Fruit fly (Drosophila melanogaster): Measurements from ENCODE around the gene CG31680.

Gene CG31680

DNA sequence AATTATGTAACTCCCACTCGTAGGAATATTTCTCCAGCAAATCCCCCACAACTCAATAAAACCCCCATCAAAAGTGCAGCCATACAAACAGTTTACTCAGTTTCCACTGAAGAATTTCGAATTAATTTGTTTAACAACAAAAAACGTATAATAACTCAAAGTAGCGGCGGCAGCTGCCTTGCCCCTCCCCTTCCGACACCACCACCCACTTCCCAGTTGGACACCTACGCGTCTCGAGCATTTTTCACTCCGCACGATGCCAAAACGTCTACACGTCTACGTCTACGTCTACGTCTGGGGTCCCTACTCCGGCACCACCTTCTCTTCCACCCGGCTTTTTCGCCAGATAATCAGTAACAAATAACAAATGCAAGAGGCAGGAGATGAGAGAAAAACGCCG, 31.3 kb downstream of the CG31680 start:
- TF ChIP-seq CG8478 (optimal IDR thresholded peaks at IDR 0.05) (no peak), CTCF (optimal IDR thresholded peaks at IDR 0.05) (no peak)

- TF ChIP-seq CTCF (optimal IDR thresholded peaks at IDR 0.05), result no peak
- no peak for TF ChIP-seq CG8478 (optimal IDR thresholded peaks at IDR 0.05)
Measured at dm6 chr2L:20673737-20674461, 34.0 kb downstream of the CG31680 start.

DNA sequence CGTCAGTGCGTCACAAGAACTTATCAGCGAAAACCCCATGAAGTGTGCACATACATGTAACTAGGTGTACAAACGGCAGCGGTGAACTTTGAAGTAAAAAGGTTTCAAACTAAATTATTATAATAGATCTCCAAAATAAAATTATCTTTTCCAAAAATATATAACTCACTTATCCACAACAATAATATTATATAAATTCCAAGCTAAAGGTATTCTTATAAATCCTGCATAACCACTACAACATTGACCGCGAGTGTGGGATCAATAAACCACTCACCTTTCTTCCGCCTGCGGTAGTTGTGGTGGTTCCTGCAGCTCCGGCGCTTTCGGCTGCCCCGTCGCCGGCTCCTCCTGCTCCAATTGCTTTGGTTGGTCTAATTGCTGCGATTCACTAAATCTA, 34.8 kb downstream of the CG31680 start:
- TF ChIP-seq CTCF (optimal IDR thresholded peaks at IDR 0.05), result no peak
- TF ChIP-seq CG8478 (optimal IDR thresholded peaks at IDR 0.05), result no peak

- no peak for TF ChIP-seq CG8478 (optimal IDR thresholded peaks at IDR 0.05)
- no peak for TF ChIP-seq CTCF (optimal IDR thresholded peaks at IDR 0.05)
Measured at dm6 chr2L:20675875-20676274, 36.0 kb downstream of the CG31680 start, which contains the start of the genes CG31678 and IKKepsilon. TSS of gene CG31678 (minus strand) at chr2L:20675941. TSS of gene IKKepsilon (plus strand) at chr2L:20676045.

DNA sequence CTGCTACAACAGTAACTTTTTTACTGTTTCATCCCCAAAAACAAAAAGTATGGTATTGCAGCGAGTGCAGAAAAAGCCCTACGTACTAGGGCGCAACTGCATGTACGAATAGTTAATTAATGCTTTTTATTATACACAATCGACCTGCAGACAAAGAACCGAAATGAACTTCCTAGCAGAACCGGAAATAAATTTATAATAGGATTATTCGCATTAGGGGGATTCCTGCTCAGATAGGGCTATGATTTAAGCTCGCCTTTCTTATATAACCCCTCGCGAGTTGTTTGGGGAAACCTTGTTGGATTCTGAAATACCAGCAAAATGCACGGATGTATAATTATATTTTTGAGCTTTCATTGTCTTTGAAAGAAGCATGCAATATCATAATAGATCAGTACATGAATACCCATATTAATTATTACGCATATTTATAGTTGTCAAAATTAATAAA, 41.8 kb downstream of the CG31680 start, which contains the start of gene Cen:
Gene Cen (minus strand): TSS at position 199 of the 451 bp plus-strand sequence.
- TF ChIP-seq CTCF (optimal IDR thresholded peaks at IDR 0.05), result no peak
- TF ChIP-seq CG8478 (optimal IDR thresholded peaks at IDR 0.05), result no peak

DNA sequence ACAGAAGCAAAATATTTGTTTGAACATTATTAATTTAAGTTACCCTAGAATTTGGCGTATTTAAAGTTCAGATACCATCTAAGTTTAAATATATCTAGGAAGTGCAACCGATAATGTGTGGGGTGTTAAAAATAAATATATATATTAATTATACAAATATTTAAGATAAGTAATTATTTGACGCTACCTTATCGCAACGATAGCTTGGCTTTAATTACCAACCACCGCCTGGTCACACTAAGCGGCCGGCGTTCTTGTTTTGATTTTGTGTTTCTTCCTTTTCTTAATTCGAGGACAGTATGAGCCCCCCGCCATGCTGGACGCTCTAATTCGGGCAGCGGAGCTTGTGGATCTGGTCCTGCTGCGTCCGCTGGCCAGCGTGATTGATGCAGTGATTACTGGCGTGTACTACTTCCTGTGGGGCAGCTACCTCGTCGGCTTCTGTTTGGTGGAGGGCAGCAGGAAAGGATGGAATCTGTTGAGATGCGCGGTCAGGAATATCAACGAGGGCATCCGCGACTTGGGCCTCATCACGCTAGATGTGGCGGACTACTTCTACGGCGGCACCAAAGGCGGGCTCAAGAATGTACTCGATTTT, 42.3 kb downstream of the CG31680 start, which contains the start of gene CG2617:
Gene CG2617 (plus strand): TSS at position 233 of the 598 bp plus-strand sequence.
- no peak for TF ChIP-seq CG8478 (optimal IDR thresholded peaks at IDR 0.05)
- no peak for TF ChIP-seq CTCF (optimal IDR thresholded peaks at IDR 0.05)

dm6 chr2L:20688722-20689121, 48.8 kb downstream of the CG31680 start:
- TF ChIP-seq CG8478 (optimal IDR thresholded peaks at IDR 0.05) (no peak), CTCF (optimal IDR thresholded peaks at IDR 0.05) (no peak)

DNA sequence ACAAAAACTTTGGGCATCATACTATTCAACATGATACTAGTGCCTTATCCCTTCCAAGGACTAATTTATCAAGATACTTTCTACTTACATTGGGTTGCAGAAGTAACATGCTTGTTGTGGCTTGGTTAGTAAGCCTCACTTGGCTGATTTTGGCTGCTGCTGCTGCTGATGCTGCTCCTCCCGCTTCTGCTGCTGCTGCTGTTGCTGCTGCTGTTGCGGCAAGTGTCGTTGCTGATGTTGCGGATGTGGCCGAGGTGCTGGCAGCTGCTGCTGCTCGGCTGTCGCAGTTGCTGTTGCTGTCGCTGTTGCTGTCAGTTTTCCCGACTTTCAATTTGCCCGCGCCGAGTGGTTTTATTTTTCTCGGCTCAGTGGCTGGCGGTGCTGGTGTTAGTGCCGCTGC, 50.1 kb downstream of the CG31680 start:
- TF ChIP-seq CTCF (optimal IDR thresholded peaks at IDR 0.05), result no peak
- TF ChIP-seq CG8478 (optimal IDR thresholded peaks at IDR 0.05), result no peak

Measured in S2 (cell line).